Fruit fly (Drosophila melanogaster) whole organism: Measurements from ENCODE around the gene Cdc14.

Experiments
- CG8478 ChIP-seq: fragments of >200 bp; optimal IDR thresholded peaks from 2 replicates; lab custom pipeline; 2018; ENCODE audit warnings: inconsistent platforms
- usp ChIP-seq: fragments of >200 bp; optimal IDR thresholded peaks from 2 replicates; lab custom pipeline; 2017; ENCODE audit warnings: missing biosample characterization, missing genetic modification characterization, mixed read lengths

dm6 chr2L:7799804-7800433, 10.6 kb downstream of the Cdc14 start, which contains the start of the genes Herp and r2d2:
- TF ChIP-seq usp (GFP tag; lab: Kevin White, UChicago) (no peak), CG8478 (lab: Kevin White, UChicago) (no peak)
